Worm (Caenorhabditis elegans): ENCODE measurements around the gene citk-1.

DNA sequence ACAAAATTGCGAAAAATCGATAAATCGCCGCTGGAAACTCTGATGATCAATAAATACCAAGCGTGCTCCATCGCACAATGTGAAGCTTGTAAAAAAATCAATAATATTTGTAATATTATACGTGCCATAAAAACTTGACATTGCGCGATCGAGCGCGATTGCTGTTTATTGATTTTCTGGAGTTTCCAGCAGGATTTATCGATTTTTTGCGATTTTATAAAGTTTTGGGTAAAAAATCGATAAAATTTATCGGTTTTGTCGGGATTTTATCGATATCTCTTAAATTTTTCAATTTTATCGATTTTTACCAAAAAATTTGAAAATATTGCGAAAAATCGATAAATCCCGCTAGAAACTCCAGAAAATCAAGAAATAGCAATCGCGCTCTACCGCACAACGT is 8.9 kb upstream of the citk-1 start:
- TF ChIP-seq skn-1 (tag; optimal IDR thresholded peaks at IDR 0.05), result no peak
- TF ChIP-seq nhr-11 (tag; optimal IDR thresholded peaks at IDR 0.05), result no peak
- TF ChIP-seq zag-1 (tag; optimal IDR thresholded peaks at IDR 0.05), result no peak
- TF ChIP-seq egl-27 (tag; optimal IDR thresholded peaks at IDR 0.05), result no peak
- no peak for TF ChIP-seq unc-55 (GFP tag; optimal IDR thresholded peaks at IDR 0.05)
- no peak for TF ChIP-seq ztf-4 (tag; optimal IDR thresholded peaks at IDR 0.05)
- TF ChIP-seq R02D3.7 (tag; optimal IDR thresholded peaks at IDR 0.05), result no peak
- TF ChIP-seq lsy-2 (tag; optimal IDR thresholded peaks at IDR 0.05), result no peak
- TF ChIP-seq nhr-237 (tag; optimal IDR thresholded peaks at IDR 0.05), result no peak
- no peak for TF ChIP-seq nhr-77 (tag; optimal IDR thresholded peaks at IDR 0.05)
- no peak for TF ChIP-seq snpc-4 (tag; optimal IDR thresholded peaks at IDR 0.05)
- TF ChIP-seq lin-13 (GFP tag; optimal IDR thresholded peaks at IDR 0.05), result no peak
- no peak for TF ChIP-seq nhr-25 (tag; optimal IDR thresholded peaks at IDR 0.05)

Measured in whole organism, L2 larva.